Worm (Caenorhabditis elegans): ENCODE data around the gene dyf-13.

ce11 chrII:7157415-7157814 lies 13.7 kb downstream of the dyf-13 start:
- TF ChIP-seq zag-1 (tag; optimal IDR thresholded peaks at IDR 0.05), result no peak
- peak; percentile 52 for TF ChIP-seq fos-1 (tag; optimal IDR thresholded peaks at IDR 0.05)
- no peak for TF ChIP-seq lsy-2 (tag; optimal IDR thresholded peaks at IDR 0.05)
- no peak for TF ChIP-seq nhr-11 (tag; optimal IDR thresholded peaks at IDR 0.05)
- TF ChIP-seq skn-1 (tag; optimal IDR thresholded peaks at IDR 0.05), result no peak
- TF ChIP-seq unc-62 (GFP tag; optimal IDR thresholded peaks at IDR 0.05), result no peak

Data from whole organism, L2 larva.